Fruit fly (Drosophila melanogaster) whole organism, embryonic: ENCODE data around the gene CG42728.

ENCODE experiments used
- Antp ChIP-seq: fragments of 200-800 bp; sonication (Bioruptor generic); optimal IDR thresholded peaks from 3 replicates; lab custom pipeline; 2016; ENCODE audit warnings: missing biosample characterization, missing genetic modification characterization
- Asciz ChIP-seq: fragments of 200-800 bp; sonication (Bioruptor generic); optimal IDR thresholded peaks from 2 replicates; lab custom pipeline; 2017; ENCODE audit warnings: missing biosample characterization, mild to moderate bottlenecking, missing genetic modification characterization, missing genetic modification reagents
- Bgb ChIP-seq: fragments of 200-800 bp; sonication (Bioruptor generic); IDR thresholded peaks from 2 replicates; pipeline ENCODE4 v1.3.6; 2022; ENCODE audit warnings: missing biosample characterization, missing genetic modification characterization; ENCODE audit not compliant: partially characterized antibody
- CG11085 ChIP-seq: fragments of 200-800 bp; sonication (Bioruptor generic); IDR thresholded peaks from 2 replicates; pipeline ENCODE4 v1.3.6; 2022; ENCODE audit warnings: missing biosample characterization, missing genetic modification characterization
- CG11398 ChIP-seq: fragments of 200-800 bp; sonication (Bioruptor generic); optimal IDR thresholded peaks from 2 replicates; lab custom pipeline; 2016; ENCODE audit warnings: missing biosample characterization, missing genetic modification characterization
- CG11456 ChIP-seq: fragments of 200-800 bp; sonication (Bioruptor generic); IDR thresholded peaks from 3 replicates; pipeline ENCODE4 v1.3.6; 2022; ENCODE audit warnings: missing biosample characterization, missing genetic modification characterization
- CG1233 ChIP-seq: fragments of 200-800 bp; sonication (Bioruptor generic); optimal IDR thresholded peaks from 4 replicates; lab custom pipeline; 2018; ENCODE audit warnings: missing biosample characterization, mild to moderate bottlenecking, missing genetic modification characterization
- CG12769 ChIP-seq: fragments of 200-800 bp; sonication (Bioruptor generic); optimal IDR thresholded peaks from 2 replicates; lab custom pipeline; 2019; ENCODE audit warnings: missing biosample characterization, mild to moderate bottlenecking, missing genetic modification characterization, moderate library complexity
- CG1603 ChIP-seq: fragments of 200-800 bp; sonication (Bioruptor generic); optimal IDR thresholded peaks from 2 replicates; lab custom pipeline; 2019; ENCODE audit warnings: missing biosample characterization, mild to moderate bottlenecking, missing genetic modification characterization, moderate library complexity
- CG16815 ChIP-seq: fragments of 200-800 bp; sonication (Bioruptor generic); optimal IDR thresholded peaks from 3 replicates; lab custom pipeline; 2017; ENCODE audit warnings: missing biosample characterization, mild to moderate bottlenecking, missing genetic modification characterization
- CG18476 ChIP-seq: fragments of 200-800 bp; sonication (Bioruptor generic); optimal IDR thresholded peaks from 2 replicates; lab custom pipeline; 2016; ENCODE audit warnings: missing biosample characterization, mild to moderate bottlenecking, missing genetic modification characterization
- CG2712 ChIP-seq: fragments of 200-800 bp; optimal IDR thresholded peaks from 3 replicates; lab custom pipeline; 2019; ENCODE audit warnings: missing biosample characterization, mild to moderate bottlenecking, missing genetic modification characterization, moderate library complexity
- CG33557 ChIP-seq: fragments of 200-800 bp; sonication (Bioruptor generic); optimal IDR thresholded peaks from 2 replicates; lab custom pipeline; 2019; ENCODE audit warnings: missing biosample characterization, mild to moderate bottlenecking, missing genetic modification characterization, moderate library complexity
- CG42726 ChIP-seq: fragments of 200-800 bp; sonication (Bioruptor generic); IDR thresholded peaks from 2 replicates; pipeline ENCODE4 v1.3.6; 2022; ENCODE audit warnings: missing biosample characterization, missing genetic modification characterization; ENCODE audit not compliant: partially characterized antibody
- CG43689 ChIP-seq: fragments of 200-800 bp; sonication (Bioruptor generic); IDR thresholded peaks from 2 replicates; pipeline ENCODE4 v1.3.6; 2022; ENCODE audit warnings: missing biosample characterization, missing genetic modification characterization
- CG4404 ChIP-seq: fragments of 200-800 bp; sonication (Bioruptor generic); IDR thresholded peaks from 2 replicates; pipeline ENCODE4 v1.3.6; 2022; ENCODE audit warnings: missing biosample characterization, missing genetic modification characterization
- CG6765 ChIP-seq: fragments of 200-800 bp; sonication (Bioruptor generic); optimal IDR thresholded peaks from 3 replicates; lab custom pipeline; 2017; ENCODE audit warnings: missing biosample characterization, mild to moderate bottlenecking, missing genetic modification characterization
- CG7963 ChIP-seq: fragments of 200-800 bp; sonication (Bioruptor generic); IDR thresholded peaks from 3 replicates; pipeline ENCODE4 v1.3.6; 2022; ENCODE audit warnings: missing biosample characterization, missing genetic modification characterization; ENCODE audit not compliant: partially characterized antibody
- CG8281 ChIP-seq: fragments of 200-800 bp; sonication (Bioruptor generic); optimal IDR thresholded peaks from 2 replicates; lab custom pipeline; 2018; ENCODE audit warnings: missing biosample characterization, mild to moderate bottlenecking, missing genetic modification characterization, moderate library complexity
- CG8388 ChIP-seq: fragments of 200-800 bp; sonication (Bioruptor generic); optimal IDR thresholded peaks from 2 replicates; lab custom pipeline; 2019; ENCODE audit warnings: missing biosample characterization, mild to moderate bottlenecking, missing genetic modification characterization, moderate library complexity
- CG9437 ChIP-seq: fragments of 200-800 bp; sonication (Bioruptor generic); optimal IDR thresholded peaks from 2 replicates; lab custom pipeline; 2018; ENCODE audit warnings: missing biosample characterization, mild to moderate bottlenecking, missing genetic modification characterization
- CkIIα-i1 ChIP-seq: fragments of 200-800 bp; sonication (Bioruptor generic); IDR thresholded peaks from 2 replicates; pipeline ENCODE4 v1.3.6; 2022; ENCODE audit warnings: missing biosample characterization, missing genetic modification characterization
- ERR ChIP-seq: fragments of 200-800 bp; sonication (Bioruptor generic); optimal IDR thresholded peaks from 2 replicates; lab custom pipeline; 2016; ENCODE audit warnings: missing biosample characterization, missing genetic modification characterization
- Gsc ChIP-seq: fragments of 200-800 bp; sonication (Bioruptor generic); IDR thresholded peaks from 2 replicates; pipeline ENCODE4 v1.3.6; 2022; ENCODE audit warnings: missing biosample characterization, missing genetic modification characterization
- Hmr ChIP-seq: fragments of 200-800 bp; sonication (Bioruptor generic); optimal IDR thresholded peaks from 3 replicates; lab custom pipeline; 2017; ENCODE audit warnings: mild to moderate bottlenecking, missing biosample characterization, missing genetic modification reagents, missing genetic modification characterization
- Kr ChIP-seq: fragments of 200-800 bp; sonication (Bioruptor generic); optimal IDR thresholded peaks from 2 replicates; lab custom pipeline; 2017; ENCODE audit warnings: missing biosample characterization, mild to moderate bottlenecking, missing genetic modification characterization
- Lhr ChIP-seq: fragments of 200-800 bp; sonication (Bioruptor generic); optimal IDR thresholded peaks from 3 replicates; lab custom pipeline; 2017; ENCODE audit warnings: mild to moderate bottlenecking, missing biosample characterization, missing genetic modification reagents, missing genetic modification characterization
- MTF-1 ChIP-seq: fragments of 200-800 bp; sonication (Bioruptor generic); optimal IDR thresholded peaks from 2 replicates; lab custom pipeline; 2018; ENCODE audit warnings: missing biosample characterization, mild to moderate bottlenecking, missing genetic modification characterization, borderline replicate concordance
- Meics ChIP-seq: fragments of 200-800 bp; sonication (Bioruptor generic); optimal IDR thresholded peaks from 2 replicates; lab custom pipeline; 2017; ENCODE audit warnings: missing biosample characterization, mild to moderate bottlenecking, missing genetic modification characterization
- Myb ChIP-seq: fragments of 200-800 bp; sonication (Bioruptor generic); optimal IDR thresholded peaks from 2 replicates; lab custom pipeline; 2016; ENCODE audit warnings: missing biosample characterization, missing genetic modification characterization
- Xbp1 ChIP-seq: fragments of 200-800 bp; sonication (Bioruptor generic); optimal IDR thresholded peaks from 3 replicates; lab custom pipeline; 2016; ENCODE audit warnings: missing biosample characterization, mild to moderate bottlenecking, missing genetic modification characterization
- az2 ChIP-seq: fragments of 200-800 bp; sonication (Bioruptor generic); optimal IDR thresholded peaks from 3 replicates; lab custom pipeline; 2016; ENCODE audit warnings: missing biosample characterization, missing genetic modification characterization
- exex ChIP-seq: fragments of 200-800 bp; sonication (Bioruptor generic); optimal IDR thresholded peaks from 4 replicates; lab custom pipeline; 2018; ENCODE audit warnings: missing biosample characterization, mild to moderate bottlenecking, missing genetic modification characterization, moderate library complexity
- h ChIP-seq: fragments of >200 bp; optimal IDR thresholded peaks from 2 replicates; lab custom pipeline; 2017
- hbn ChIP-seq: fragments of 200-800 bp; sonication (Bioruptor generic); IDR thresholded peaks from 2 replicates; pipeline ENCODE4 v1.3.6; 2022; ENCODE audit warnings: missing biosample characterization, missing genetic modification characterization; ENCODE audit not compliant: partially characterized antibody
- insv ChIP-seq, 2 experiments: fragments of 200-800 bp; sonication (Bioruptor generic); optimal IDR thresholded peaks; 3 replicates each; lab custom pipeline; 2016 to 2018; ENCODE audit warnings: missing biosample characterization in 2 of 2, missing genetic modification characterization in 2 of 2
- mam ChIP-seq: fragments of 200-800 bp; sonication (Bioruptor generic); optimal IDR thresholded peaks from 3 replicates; lab custom pipeline; 2016; ENCODE audit warnings: missing biosample characterization, missing genetic modification characterization
- pb ChIP-seq: fragments of 200-800 bp; sonication (Bioruptor generic); optimal IDR thresholded peaks from 3 replicates; lab custom pipeline; 2016; ENCODE audit warnings: missing biosample characterization, missing genetic modification characterization
- pfk ChIP-seq: fragments of 200-800 bp; sonication (Bioruptor generic); optimal IDR thresholded peaks from 2 replicates; lab custom pipeline; 2018; ENCODE audit warnings: missing biosample characterization, mild to moderate bottlenecking, missing genetic modification characterization, moderate library complexity
- pho ChIP-seq: fragments of 200-800 bp; sonication (Bioruptor generic); optimal IDR thresholded peaks from 2 replicates; lab custom pipeline; 2016; ENCODE audit warnings: missing biosample characterization, missing genetic modification characterization
- salm ChIP-seq: fragments of 200-800 bp; sonication (Bioruptor generic); optimal IDR thresholded peaks from 2 replicates; lab custom pipeline; 2018; ENCODE audit warnings: missing biosample characterization, mild to moderate bottlenecking, missing genetic modification characterization
- seq ChIP-seq: fragments of 200-800 bp; sonication (Bioruptor generic); IDR thresholded peaks from 2 replicates; pipeline ENCODE4 v1.3.6; 2022; ENCODE audit warnings: missing biosample characterization, missing genetic modification characterization
- sqz ChIP-seq: fragments of 200-800 bp; sonication (Bioruptor generic); optimal IDR thresholded peaks from 3 replicates; lab custom pipeline; 2018; ENCODE audit warnings: missing biosample characterization, mild to moderate bottlenecking, missing genetic modification characterization
- stc ChIP-seq: fragments of 200-800 bp; sonication (Bioruptor generic); IDR thresholded peaks from 2 replicates; pipeline ENCODE4 v1.3.6; 2022; ENCODE audit warnings: missing biosample characterization, missing genetic modification characterization
- sug ChIP-seq: fragments of 200-800 bp; optimal IDR thresholded peaks from 2 replicates; lab custom pipeline; 2019; ENCODE audit warnings: missing biosample characterization, mild to moderate bottlenecking, missing genetic modification characterization, moderate library complexity
- tup ChIP-seq: fragments of 200-800 bp; sonication (Bioruptor generic); optimal IDR thresholded peaks from 2 replicates; lab custom pipeline; 2016; ENCODE audit warnings: missing biosample characterization, mild to moderate bottlenecking, missing genetic modification characterization, moderate library complexity
- yki ChIP-seq: fragments of >200 bp; optimal IDR thresholded peaks from 3 replicates; lab custom pipeline; 2018

The CG42728 gene

dm6 chr3L:15538582-15539490 is 10.8 kb upstream of the CG42728 start (continued):
- no peak for TF ChIP-seq CG33557
- no peak for TF ChIP-seq CG8281 (tag; lab: Kevin White, UChicago)
- TF ChIP-seq sug (tag; lab: Kevin White, UChicago), result peak; percentile 35
- TF ChIP-seq stc (GFP tag; lab: Robert Waterston, UW), result no peak
- TF ChIP-seq exex (tag; lab: Kevin White, UChicago), result peak; percentile 88
- no peak for TF ChIP-seq CG12769

dm6 chr3L:15537916-15538581 is 10.1 kb upstream of the CG42728 start:
- TF ChIP-seq CG4404 (GFP tag; lab: Robert Waterston, UW) (peak; percentile 50), az2 (GFP tag; lab: Kevin White, UChicago) (peak; percentile 68), seq (GFP tag; lab: Robert Waterston, UW) (peak; percentile 62), CG11456 (GFP tag; lab: Robert Waterston, UW) (no peak), Asciz (peak; percentile 75), Meics (GFP tag; lab: Kevin White, UChicago) (peak; percentile 66), Hmr (GFP tag; lab: Kevin White, UChicago) (peak; percentile 73), CG11398 (peak; percentile 1), CG8388 (peak; percentile 77), ERR (GFP tag; lab: Kevin White, UChicago) (no peak), MTF-1 (GFP tag; lab: Kevin White, UChicago) (no peak), mam (GFP tag; lab: Kevin White, UChicago) (peak; percentile 45), CG18476 (GFP tag; lab: Kevin White, UChicago) (peak; percentile 56), hbn (GFP tag; lab: Robert Waterston, UW) (no peak), salm (no peak), CG9437 (GFP tag; lab: Kevin White, UChicago) (peak; percentile 70), pfk (no peak), CG11085 (GFP tag; lab: Robert Waterston, UW) (no peak), CG6765 (GFP tag; lab: Kevin White, UChicago) (no peak), CG1233 (peak; percentile 50), Antp (GFP tag; lab: Kevin White, UChicago) (no peak), CG16815 (GFP tag; lab: Kevin White, UChicago) (peak; percentile 52), yki (lab: Kevin White, UChicago) (no peak), sqz (GFP tag; lab: Kevin White, UChicago) (peak; percentile 32), Xbp1 (GFP tag; lab: Kevin White, UChicago) (peak; percentile 63), Lhr (GFP tag; lab: Kevin White, UChicago) (no peak), insv (GFP tag; optimal IDR thresholded peaks at IDR 0.05; lab: Kevin White, UChicago) (no peak), Kr (GFP tag; lab: Kevin White, UChicago) (no peak), CG7963 (GFP tag; lab: Robert Waterston, UW) (no peak), tup (GFP tag; lab: Kevin White, UChicago) (no peak), Gsc (GFP tag; lab: Robert Waterston, UW) (no peak), CG1603 (tag; lab: Kevin White, UChicago) (no peak), Bgb (GFP tag; lab: Robert Waterston, UW) (no peak), pb (no peak), CG42726 (GFP tag; lab: Robert Waterston, UW) (no peak), CkIIα-i1 (GFP tag; lab: Robert Waterston, UW) (no peak), Myb (GFP tag; lab: Kevin White, UChicago) (peak; percentile 12), CG43689 (GFP tag; lab: Robert Waterston, UW) (no peak), CG2712 (tag; lab: Kevin White, UChicago) (peak; percentile 80), pho (no peak), h (lab: Kevin White, UChicago) (no peak)
